Worm (Caenorhabditis elegans): ENCODE data around the gene ttm-1.

ttm-1 gene

DNA sequence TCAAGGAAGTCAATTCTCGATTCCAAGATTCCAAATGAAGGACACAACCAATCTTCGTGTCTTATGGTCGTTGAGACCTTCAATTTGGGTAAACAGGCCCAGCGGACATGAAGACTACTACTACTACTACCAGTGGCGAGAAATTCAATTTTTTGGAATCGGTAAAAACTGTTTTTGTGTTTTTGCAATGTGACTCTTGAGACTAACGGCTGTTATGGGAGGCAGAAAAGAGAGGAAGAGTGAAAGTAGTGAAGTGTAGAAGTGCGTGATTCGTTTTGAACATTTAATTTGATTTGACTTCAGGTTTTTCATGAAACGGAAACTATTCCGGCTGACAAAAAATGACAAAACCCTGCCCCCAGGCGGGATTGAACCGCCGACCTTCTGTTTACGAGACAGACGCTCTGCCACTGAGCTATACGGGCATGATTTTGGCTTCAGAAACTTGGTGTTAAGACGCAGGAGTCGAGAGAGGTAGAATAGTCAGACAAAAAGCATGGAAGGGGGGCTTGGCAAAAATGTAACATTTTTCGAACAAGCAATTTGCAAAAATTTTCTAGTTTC is 49.0 kb upstream of the ttm-1 start (continued):
- TF ChIP-seq F16B12.6 (tag; optimal IDR thresholded peaks at IDR 0.05) (peak; percentile 18), irx-1 (tag; optimal IDR thresholded peaks at IDR 0.05) (no peak), lin-35 (GFP tag; optimal IDR thresholded peaks at IDR 0.05) (peak; percentile 30 to 75), jun-1 (tag; optimal IDR thresholded peaks at IDR 0.05) (peak; percentile 56), nhr-77 (tag; optimal IDR thresholded peaks at IDR 0.05) (peak; percentile 55), nhr-90 (tag; optimal IDR thresholded peaks at IDR 0.05; ENCODE audit: poor library complexity) (peak; percentile 37), nhr-47 (tag; optimal IDR thresholded peaks at IDR 0.05) (peak; percentile 69), hlh-17 (GFP tag; optimal IDR thresholded peaks at IDR 0.05; ENCODE audit: borderline replicate concordance) (no peak), fkh-4 (tag; optimal IDR thresholded peaks at IDR 0.05; ENCODE audit: borderline replicate concordance) (no peak), ama-1 (optimal IDR thresholded peaks at IDR 0.05) (no peak), grh-1 (GFP tag; IDR thresholded peaks at IDR 0.05) (no peak), efl-1 (optimal IDR thresholded peaks at IDR 0.05) (peak; percentile 21 to 51), efl-1 (GFP tag; optimal IDR thresholded peaks at IDR 0.05 in 1 of 2) (peak; percentile 22 to 74), sptf-1 (tag; optimal IDR thresholded peaks at IDR 0.05) (no peak), nhr-84 (tag; optimal IDR thresholded peaks at IDR 0.05) (no peak), zip-4 (GFP tag; optimal IDR thresholded peaks at IDR 0.05) (no peak), unc-130 (tag; optimal IDR thresholded peaks at IDR 0.05) (peak; percentile 30), dsc-1 (tag; optimal IDR thresholded peaks at IDR 0.05) (peak; percentile 42), snpc-4 (tag; optimal IDR thresholded peaks at IDR 0.05) (no peak), pax-3 (tag; optimal IDR thresholded peaks at IDR 0.05) (peak; percentile 6), hpl-2 (GFP tag; optimal IDR thresholded peaks at IDR 0.05) (peak; percentile 16), Y116A8C.19 (tag; optimal IDR thresholded peaks at IDR 0.05; ENCODE audit: borderline replicate concordance) (no peak), lsy-2 (tag; optimal IDR thresholded peaks at IDR 0.05) (peak; percentile 25 to 66), mab-9 (GFP tag; IDR thresholded peaks at IDR 0.05) (no peak; the same call in 1 of the 2 replicates), snu-23 (GFP tag; optimal IDR thresholded peaks at IDR 0.05) (peak; percentile 61), elt-3 (tag; optimal IDR thresholded peaks at IDR 0.05) (no peak), ceh-8 (GFP tag; optimal IDR thresholded peaks at IDR 0.05) (no peak), nhr-71 (tag; optimal IDR thresholded peaks at IDR 0.05) (peak; percentile 70), efl-3 (GFP tag; optimal IDR thresholded peaks at IDR 0.05) (no peak), ztf-4 (tag; optimal IDR thresholded peaks at IDR 0.05) (no peak), mdl-1 (tag; optimal IDR thresholded peaks at IDR 0.05) (peak in 1 of 2 experiments; percentile 36), nhr-12 (tag; optimal IDR thresholded peaks at IDR 0.05) (no peak), egl-13 (tag; optimal IDR thresholded peaks at IDR 0.05) (no peak), C04F5.9 (tag; optimal IDR thresholded peaks at IDR 0.05) (no peak), pqm-1 (tag; optimal IDR thresholded peaks at IDR 0.05) (no peak), ceh-63 (GFP tag; optimal IDR thresholded peaks at IDR 0.05) (no peak), lin-15B (tag; optimal IDR thresholded peaks at IDR 0.05) (no peak), unc-62 (GFP tag; optimal IDR thresholded peaks at IDR 0.05) (no peak), nhr-19 (GFP tag; conservative IDR thresholded peaks at IDR 0.05) (peak; percentile 25)

DNA sequence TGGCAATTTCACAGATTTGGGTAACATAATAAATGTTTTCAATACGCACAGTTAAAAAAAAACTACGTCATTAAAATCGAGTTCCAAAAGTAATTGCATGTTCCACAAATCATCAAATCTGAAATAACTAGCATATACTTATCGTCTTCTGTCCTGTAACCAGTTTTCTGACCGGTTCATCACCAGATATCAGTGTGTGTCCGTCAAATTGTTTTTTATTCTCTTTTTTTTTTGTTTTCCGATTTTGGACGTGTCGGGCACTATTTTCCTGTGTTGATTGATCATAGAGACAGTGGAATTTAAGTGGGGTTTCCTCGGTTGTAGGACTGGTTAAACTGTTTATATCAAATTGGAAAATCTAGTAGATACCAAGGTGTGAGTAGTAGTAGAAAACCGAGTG is 47.1 kb upstream of the ttm-1 start:
- TF ChIP-seq hlh-4 (tag; optimal IDR thresholded peaks at IDR 0.05) (no peak), isw-1 (GFP tag; IDR thresholded peaks at IDR 0.05) (no peak), nhr-85 (tag) (peak; percentile 77), sox-4 (tag; optimal IDR thresholded peaks at IDR 0.05) (no peak), lsy-2 (tag; optimal IDR thresholded peaks at IDR 0.05) (peak in 1 of 2 experiments; percentile 11), lin-14 (GFP tag; optimal IDR thresholded peaks at IDR 0.05) (peak; percentile 44), grh-1 (GFP tag; IDR thresholded peaks at IDR 0.05) (no peak), snu-23 (GFP tag; optimal IDR thresholded peaks at IDR 0.05) (peak; percentile 2), nhr-76 (tag; optimal IDR thresholded peaks at IDR 0.05) (no peak), mdl-1 (tag; optimal IDR thresholded peaks at IDR 0.05) (no peak), xbp-1 (tag; optimal IDR thresholded peaks at IDR 0.05) (no peak), pax-3 (tag; optimal IDR thresholded peaks at IDR 0.05) (no peak), fkh-8 (tag; optimal IDR thresholded peaks at IDR 0.05) (no peak), blmp-1 (tag; optimal IDR thresholded peaks at IDR 0.05) (no peak), ceh-82 (tag; optimal IDR thresholded peaks at IDR 0.05) (no peak), ceh-8 (GFP tag; optimal IDR thresholded peaks at IDR 0.05) (no peak), ets-5 (GFP tag; IDR thresholded peaks at IDR 0.05) (no peak), ceh-63 (GFP tag; optimal IDR thresholded peaks at IDR 0.05) (no peak), pqm-1 (tag; optimal IDR thresholded peaks at IDR 0.05) (no peak), elt-3 (tag; optimal IDR thresholded peaks at IDR 0.05) (peak in 3 of 6 experiments; percentile 20 to 61 (median 22)), aly-2 (tag; optimal IDR thresholded peaks at IDR 0.05) (no peak), nhr-47 (tag; optimal IDR thresholded peaks at IDR 0.05) (no peak), nhr-20 (tag; optimal IDR thresholded peaks at IDR 0.05) (peak; percentile 18), zag-1 (tag; optimal IDR thresholded peaks at IDR 0.05) (no peak), ztf-4 (tag; optimal IDR thresholded peaks at IDR 0.05) (no peak)

Measured in whole organism, L1 larva.